Fruit fly (Drosophila melanogaster): ENCODE data around the gene CG34132.
A peak's percentile ranks its signal among the peaks of the same experiment; 100 is the strongest.

The CG34132 gene

DNA sequence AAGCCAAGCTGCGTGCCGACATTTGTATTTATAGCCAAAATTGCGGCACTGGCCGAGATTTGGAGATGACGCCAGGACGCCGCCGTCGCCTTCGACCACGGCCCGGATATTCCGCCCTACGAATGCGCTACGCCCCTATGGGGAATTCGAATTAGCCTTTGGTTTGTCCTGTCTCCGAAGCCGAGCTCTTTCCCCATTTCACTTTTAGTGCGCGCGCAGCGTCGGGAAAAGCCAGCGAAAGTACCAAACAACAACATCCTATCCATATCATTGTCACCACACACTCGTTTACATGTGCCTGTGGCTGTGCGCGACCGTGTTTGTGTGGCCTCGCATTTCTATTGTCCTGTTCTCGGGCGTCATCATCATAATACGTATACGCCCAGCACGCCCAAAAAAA, 14.0 kb upstream of the CG34132 start, which contains the start of gene Proc (continued):
- TF ChIP-seq CG13894 (tag; optimal IDR thresholded peaks at IDR 0.05) (peak; percentile 6), CG2129 (GFP tag; IDR thresholded peaks at IDR 0.05; ENCODE audit: partially characterized antibody) (no peak), CG11560 (tag; IDR thresholded peaks at IDR 0.05) (no peak), abd-A (tag; optimal IDR thresholded peaks at IDR 0.05) (peak; percentile 65), CG8290 (GFP tag; optimal IDR thresholded peaks at IDR 0.05) (no peak), CG8290 (tag; optimal IDR thresholded peaks at IDR 0.05) (peak in 1 of 2 experiments; percentile 7), CG7928 (GFP tag; optimal IDR thresholded peaks at IDR 0.05) (no peak), CG1603 (tag; optimal IDR thresholded peaks at IDR 0.05) (no peak), psq (GFP tag; optimal IDR thresholded peaks at IDR 0.05) (no peak), Gsc (GFP tag; IDR thresholded peaks at IDR 0.05) (no peak), crc (GFP tag; optimal IDR thresholded peaks at IDR 0.05) (no peak), CG10274 (GFP tag; optimal IDR thresholded peaks at IDR 0.05) (peak; percentile 50), MTF-1 (GFP tag; optimal IDR thresholded peaks at IDR 0.05; ENCODE audit: borderline replicate concordance) (no peak), crol (GFP tag; IDR thresholded peaks at IDR 0.05) (no peak), pita (GFP tag; optimal IDR thresholded peaks at IDR 0.05) (no peak), hkb (optimal IDR thresholded peaks at IDR 0.05) (no peak), hkb (GFP tag; IDR thresholded peaks at IDR 0.05) (no peak), ttk (GFP tag; IDR thresholded peaks at IDR 0.05) (no peak), emc (GFP tag; optimal IDR thresholded peaks at IDR 0.05) (no peak), CG2199 (GFP tag; IDR thresholded peaks at IDR 0.05) (no peak), Opbp (GFP tag; IDR thresholded peaks at IDR 0.05; ENCODE audit: partially characterized antibody) (0 out of 3 replicates have a peak, but pooled peaks have one; percentile 10), CG4360 (GFP tag; IDR thresholded peaks at IDR 0.05) (no peak), Deaf1 (tag; optimal IDR thresholded peaks at IDR 0.05) (peak; percentile 11), gfzf (GFP tag; optimal IDR thresholded peaks at IDR 0.05) (no peak), CG17829 (tag; optimal IDR thresholded peaks at IDR 0.05) (no peak), CG1602 (GFP tag; optimal IDR thresholded peaks at IDR 0.05) (no peak), Mad (GFP tag; optimal IDR thresholded peaks at IDR 0.05) (no peak), D19A (tag; optimal IDR thresholded peaks at IDR 0.05) (no peak), CG31224 (GFP tag; IDR thresholded peaks at IDR 0.05) (no peak), gro (GFP tag; optimal IDR thresholded peaks at IDR 0.05) (no peak), BEAF-32 (GFP tag; optimal IDR thresholded peaks at IDR 0.05) (no peak), ato (GFP tag; IDR thresholded peaks at IDR 0.05; ENCODE audit: partially characterized antibody) (no peak), BtbVII (GFP tag; optimal IDR thresholded peaks at IDR 0.05) (no peak), Spps (tag; optimal IDR thresholded peaks at IDR 0.05) (no peak), dmrt11E (tag; optimal IDR thresholded peaks at IDR 0.05) (no peak), nom (GFP tag; optimal IDR thresholded peaks at IDR 0.05) (no peak), phol (tag; optimal IDR thresholded peaks at IDR 0.05) (no peak), Oaz (GFP tag; IDR thresholded peaks at IDR 0.05) (no peak), CG17361 (GFP tag; IDR thresholded peaks at IDR 0.05) (no peak), Asciz (GFP tag; optimal IDR thresholded peaks at IDR 0.05) (no peak), exex (tag; optimal IDR thresholded peaks at IDR 0.05) (no peak), CG17802 (tag; optimal IDR thresholded peaks at IDR 0.05) (no peak), dimm (GFP tag; IDR thresholded peaks at IDR 0.05) (no peak), ind (GFP tag; optimal IDR thresholded peaks at IDR 0.05) (no peak), D19B (GFP tag; optimal IDR thresholded peaks at IDR 0.05) (no peak)

Data from whole organism, embryonic.